Fruit fly (Drosophila melanogaster) whole organism, prepupa: ENCODE results near the gene lqf.

Experiments
- Blimp-1 ChIP-seq: fragments of 200-800 bp; sonication (Bioruptor generic); optimal IDR thresholded peaks from 3 replicates; lab custom pipeline; 2017; ENCODE audit warnings: missing biosample characterization, missing genetic modification characterization, mild to moderate bottlenecking, moderate library complexity, missing genetic modification reagents
- CG11294 ChIP-seq: fragments of 200-800 bp; sonication (Bioruptor generic); IDR thresholded peaks from 2 replicates; pipeline ENCODE4 v1.3.6; 2022; ENCODE audit warnings: missing biosample characterization, missing genetic modification characterization
- CG11762 ChIP-seq: fragments of 200-800 bp; sonication (Bioruptor generic); optimal IDR thresholded peaks from 3 replicates; lab custom pipeline; 2016; ENCODE audit warnings: missing biosample characterization, missing genetic modification characterization; ENCODE audit not compliant: insufficient read depth
- CG11902 ChIP-seq: fragments of 200-800 bp; sonication (Bioruptor generic); optimal IDR thresholded peaks from 3 replicates; lab custom pipeline; 2016; ENCODE audit warnings: missing biosample characterization, missing genetic modification characterization
- CG15336 ChIP-seq: fragments of 200-800 bp; sonication (Bioruptor generic); IDR thresholded peaks from 2 replicates; pipeline ENCODE4 v1.3.6; 2022; ENCODE audit warnings: missing biosample characterization, missing genetic modification characterization
- CG1621 ChIP-seq: fragments of 200-800 bp; sonication (Bioruptor generic); optimal IDR thresholded peaks from 3 replicates; lab custom pipeline; 2018; ENCODE audit warnings: missing biosample characterization, mild to moderate bottlenecking, missing genetic modification characterization
- CG16779 ChIP-seq: fragments of 200-800 bp; sonication (Bioruptor generic); optimal IDR thresholded peaks from 3 replicates; lab custom pipeline; 2017; ENCODE audit warnings: missing biosample characterization, mild to moderate bottlenecking, missing genetic modification characterization
- CG3032 ChIP-seq: fragments of 200-800 bp; optimal IDR thresholded peaks from 2 replicates; lab custom pipeline; 2019; ENCODE audit warnings: missing biosample characterization, mild to moderate bottlenecking, missing genetic modification characterization, moderate library complexity
- CG31627 ChIP-seq: fragments of 200-800 bp; sonication (Bioruptor generic); optimal IDR thresholded peaks from 3 replicates; lab custom pipeline; 2016; ENCODE audit warnings: missing biosample characterization, missing genetic modification characterization
- CG32006 ChIP-seq: fragments of 200-800 bp; sonication (Bioruptor generic); optimal IDR thresholded peaks from 3 replicates; lab custom pipeline; 2017; ENCODE audit warnings: missing biosample characterization, mild to moderate bottlenecking, missing genetic modification characterization
- CG34406 ChIP-seq: fragments of 200-800 bp; sonication (Bioruptor generic); optimal IDR thresholded peaks from 3 replicates; lab custom pipeline; 2016; ENCODE audit warnings: missing biosample characterization, missing genetic modification characterization
- CG6276 ChIP-seq: fragments of 200-800 bp; sonication (Bioruptor generic); optimal IDR thresholded peaks from 2 replicates; lab custom pipeline; 2017; ENCODE audit warnings: missing biosample characterization, mild to moderate bottlenecking, missing genetic modification characterization
- CG6792 ChIP-seq: fragments of 200-800 bp; sonication (Bioruptor generic); optimal IDR thresholded peaks from 3 replicates; lab custom pipeline; 2016; ENCODE audit warnings: missing biosample characterization, missing genetic modification characterization
- CG6808 ChIP-seq: fragments of 200-800 bp; sonication (Bioruptor generic); optimal IDR thresholded peaks from 3 replicates; lab custom pipeline; 2017; ENCODE audit warnings: missing biosample characterization, missing genetic modification characterization, mild to moderate bottlenecking, moderate library complexity, missing genetic modification reagents
- CG6854 ChIP-seq: fragments of 200-800 bp; sonication (Bioruptor generic); optimal IDR thresholded peaks from 2 replicates; lab custom pipeline; 2017; ENCODE audit warnings: missing biosample characterization, mild to moderate bottlenecking, missing genetic modification characterization
- CG7368 ChIP-seq: fragments of 200-800 bp; sonication (Bioruptor generic); optimal IDR thresholded peaks from 3 replicates; lab custom pipeline; 2016; ENCODE audit warnings: missing biosample characterization, missing genetic modification characterization
- CG8119 ChIP-seq: fragments of 200-800 bp; sonication (Bioruptor generic); IDR thresholded peaks from 3 replicates; pipeline ENCODE4 v1.3.6; 2022; ENCODE audit warnings: missing biosample characterization, missing genetic modification characterization
- CG9139 ChIP-seq: fragments of 200-800 bp; sonication (Bioruptor generic); optimal IDR thresholded peaks from 3 replicates; lab custom pipeline; 2017; ENCODE audit warnings: missing biosample characterization, mild to moderate bottlenecking, missing genetic modification characterization
- Eip93F ChIP-seq: fragments of 200-800 bp; sonication (Bioruptor generic); optimal IDR thresholded peaks from 2 replicates; lab custom pipeline; 2016; ENCODE audit warnings: missing biosample characterization, mild to moderate bottlenecking, missing genetic modification characterization
- Ets96B ChIP-seq: fragments of 200-800 bp; optimal IDR thresholded peaks from 2 replicates; lab custom pipeline; 2019; ENCODE audit warnings: missing biosample characterization, mild to moderate bottlenecking, missing genetic modification characterization, moderate library complexity
- Gug ChIP-seq: fragments of 200-800 bp; sonication (Bioruptor generic); IDR thresholded peaks from 2 replicates; pipeline ENCODE4 v1.3.6; 2022; ENCODE audit warnings: missing biosample characterization, missing genetic modification characterization
- Hr39 ChIP-seq: fragments of 200-800 bp; sonication (Bioruptor generic); optimal IDR thresholded peaks from 2 replicates; lab custom pipeline; 2016; ENCODE audit warnings: missing biosample characterization, missing genetic modification characterization
- Hr4 ChIP-seq: fragments of 200-800 bp; sonication (Bioruptor generic); optimal IDR thresholded peaks from 3 replicates; lab custom pipeline; 2016; ENCODE audit warnings: missing biosample characterization, missing genetic modification characterization
- Lpt ChIP-seq: fragments of 200-800 bp; sonication (Bioruptor generic); optimal IDR thresholded peaks from 3 replicates; lab custom pipeline; 2016; ENCODE audit warnings: missing biosample characterization, missing genetic modification characterization
- Met ChIP-seq: fragments of 200-800 bp; sonication (Bioruptor generic); optimal IDR thresholded peaks from 3 replicates; lab custom pipeline; 2016; ENCODE audit warnings: missing biosample characterization, missing genetic modification characterization
- OdsH ChIP-seq: fragments of 200-800 bp; sonication (Bioruptor generic); optimal IDR thresholded peaks from 3 replicates; lab custom pipeline; 2016; ENCODE audit warnings: missing biosample characterization, missing genetic modification characterization
- Sox102F ChIP-seq: fragments of 200-800 bp; sonication (Bioruptor generic); optimal IDR thresholded peaks from 2 replicates; lab custom pipeline; 2016; ENCODE audit warnings: missing biosample characterization, mild to moderate bottlenecking, missing genetic modification characterization
- Sox14 ChIP-seq: fragments of 200-800 bp; sonication (Bioruptor generic); optimal IDR thresholded peaks from 3 replicates; lab custom pipeline; 2016; ENCODE audit warnings: missing biosample characterization, missing genetic modification characterization
- Sox15 ChIP-seq: fragments of 200-800 bp; sonication (Bioruptor generic); optimal IDR thresholded peaks from 3 replicates; lab custom pipeline; 2016; ENCODE audit warnings: missing biosample characterization, missing genetic modification characterization
- achi ChIP-seq: fragments of 200-800 bp; sonication (Bioruptor generic); optimal IDR thresholded peaks from 3 replicates; lab custom pipeline; 2016; ENCODE audit warnings: missing biosample characterization, missing genetic modification characterization
- acj6 ChIP-seq: fragments of 200-800 bp; sonication (Bioruptor generic); optimal IDR thresholded peaks from 3 replicates; lab custom pipeline; 2016; ENCODE audit warnings: missing biosample characterization, missing genetic modification characterization
- dsx ChIP-seq: fragments of 200-800 bp; optimal IDR thresholded peaks from 3 replicates; lab custom pipeline; 2019; ENCODE audit warnings: missing biosample characterization, mild to moderate bottlenecking, missing genetic modification characterization, moderate library complexity; ENCODE audit not compliant: poor library complexity, severe bottlenecking
- fd59A ChIP-seq: fragments of 200-800 bp; sonication (Bioruptor generic); optimal IDR thresholded peaks from 2 replicates; lab custom pipeline; 2017; ENCODE audit warnings: missing biosample characterization, mild to moderate bottlenecking, missing genetic modification characterization, missing genetic modification reagents
- fkh ChIP-seq: fragments of 200-800 bp; sonication (Bioruptor generic); optimal IDR thresholded peaks from 3 replicates; lab custom pipeline; 2017; ENCODE audit warnings: missing biosample characterization, mild to moderate bottlenecking, missing genetic modification characterization, moderate library complexity
- net ChIP-seq: fragments of 200-800 bp; sonication (Bioruptor generic); optimal IDR thresholded peaks from 3 replicates; lab custom pipeline; 2016; ENCODE audit warnings: missing biosample characterization, missing genetic modification characterization
- pdm3 ChIP-seq: fragments of 200-800 bp; sonication (Bioruptor generic); optimal IDR thresholded peaks from 3 replicates; lab custom pipeline; 2016; ENCODE audit warnings: missing biosample characterization, missing genetic modification characterization
- salr ChIP-seq, 2 experiments: fragments of 200-800 bp; sonication (Bioruptor generic); optimal IDR thresholded peaks; 3 replicates each; lab custom pipeline; 2016 to 2018; ENCODE audit warnings: missing biosample characterization in 2 of 2, missing genetic modification characterization in 2 of 2, mild to moderate bottlenecking in 1 of 2
- ss ChIP-seq, 2 experiments: fragments of 200-800 bp; sonication (Bioruptor generic); optimal IDR thresholded peaks; 2 replicates in 1 of 2; 3 replicates in 1 of 2; lab custom pipeline; 2017 to 2018; ENCODE audit warnings: mild to moderate bottlenecking in 2 of 2, missing biosample characterization in 2 of 2, missing genetic modification characterization in 2 of 2, moderate library complexity in 1 of 2
- svp ChIP-seq: fragments of 200-800 bp; sonication (Bioruptor generic); peaks from one replicate; lab custom pipeline; 2016; ENCODE audit warnings: missing biosample characterization, missing genetic modification characterization
- topi ChIP-seq: fragments of 200-800 bp; sonication (Bioruptor generic); optimal IDR thresholded peaks from 3 replicates; lab custom pipeline; 2016; ENCODE audit warnings: missing biosample characterization, missing genetic modification characterization
- vri ChIP-seq: fragments of 200-800 bp; sonication (Bioruptor generic); optimal IDR thresholded peaks from 3 replicates; lab custom pipeline; 2016; ENCODE audit warnings: missing biosample characterization, mild to moderate bottlenecking, missing genetic modification characterization

Gene lqf

dm6 chr3L:7542357-7542756 is 13.8 kb downstream of the lqf start, which contains the start of gene CG32376:
TSS of gene CG32376 (minus strand) at chr3L:7542457.
- TF ChIP-seq CG7368 (GFP tag; lab: Kevin White, UChicago) (no peak), CG6792 (GFP tag; lab: Kevin White, UChicago) (no peak), CG6276 (GFP tag; lab: Kevin White, UChicago) (no peak), CG6854 (GFP tag; lab: Kevin White, UChicago) (no peak), CG6808 (GFP tag; lab: Kevin White, UChicago) (no peak), Ets96B (tag; lab: Kevin White, UChicago) (no peak), CG34406 (GFP tag; lab: Kevin White, UChicago) (no peak), topi (no peak), CG11902 (GFP tag; lab: Kevin White, UChicago) (no peak), dsx (no peak), Sox14 (GFP tag; lab: Kevin White, UChicago) (no peak), CG11762 (GFP tag; lab: Kevin White, UChicago) (no peak), fd59A (GFP tag; lab: Kevin White, UChicago) (no peak), CG8119 (GFP tag; lab: Robert Waterston, UW) (no peak), salr (GFP tag; optimal IDR thresholded peaks at IDR 0.05; lab: Kevin White, UChicago) (no peak), CG9139 (GFP tag; lab: Kevin White, UChicago) (no peak)

- TF ChIP-seq Met (GFP tag; lab: Kevin White, UChicago) = no peak
- TF ChIP-seq CG15336 = 0 out of 2 replicates have a peak, but pooled peaks have one; percentile 25
- TF ChIP-seq CG32006 = peak; percentile 61
- TF ChIP-seq Hr4 (GFP tag; lab: Kevin White, UChicago) = peak; percentile 59
- no peak for TF ChIP-seq CG16779 (tag; lab: Kevin White, UChicago)
- peak; percentile 14 for TF ChIP-seq CG6276 (GFP tag; lab: Kevin White, UChicago)
- TF ChIP-seq ss (GFP tag; optimal IDR thresholded peaks at IDR 0.05; lab: Kevin White, UChicago) = no peak
- no peak for TF ChIP-seq CG7368 (GFP tag; lab: Kevin White, UChicago)
- no peak for TF ChIP-seq Sox14 (GFP tag; lab: Kevin White, UChicago)
- TF ChIP-seq, all 60 proteins: peak for 4
These were observed 16.1 kb downstream of the lqf start for dm6 chr3L:7544639-7545183.

- no peak for TF ChIP-seq dsx
- no peak for TF ChIP-seq fkh (GFP tag; lab: Kevin White, UChicago)
- peak; percentile 30 for TF ChIP-seq Sox102F (GFP tag; lab: Kevin White, UChicago)
- no peak for TF ChIP-seq CG11762 (GFP tag; lab: Kevin White, UChicago)
- TF ChIP-seq Hr39 (GFP tag; lab: Kevin White, UChicago) = no peak
- no peak for TF ChIP-seq Hr4 (GFP tag; lab: Kevin White, UChicago)
- TF ChIP-seq CG1621 (tag; lab: Kevin White, UChicago) = no peak
- TF ChIP-seq pdm3 = no peak
- TF ChIP-seq CG11294 (GFP tag; lab: Robert Waterston, UW) = no peak
- no peak for TF ChIP-seq OdsH (GFP tag; lab: Kevin White, UChicago)
- no peak for TF ChIP-seq CG15336
- TF ChIP-seq CG6854 (GFP tag; lab: Kevin White, UChicago) = no peak
- TF ChIP-seq Blimp-1 = peak; percentile 93
These were observed 17.0 kb downstream of the lqf start for dm6 chr3L:7545562-7545961.

- TF ChIP-seq CG6276 (GFP tag; lab: Kevin White, UChicago) (peak; percentile 41), CG6808 (GFP tag; lab: Kevin White, UChicago) (no peak), CG32006 (peak; percentile 63), CG11294 (GFP tag; lab: Robert Waterston, UW) (no peak), CG7368 (GFP tag; lab: Kevin White, UChicago) (peak; percentile 23), Lpt (GFP tag; lab: Kevin White, UChicago) (peak; percentile 32), CG9139 (GFP tag; lab: Kevin White, UChicago) (no peak), CG31627 (GFP tag; lab: Kevin White, UChicago) (no peak), achi (GFP tag; lab: Kevin White, UChicago) (peak; percentile 31), CG3032 (tag; lab: Kevin White, UChicago) (no peak), Ets96B (tag; lab: Kevin White, UChicago) (no peak), CG11762 (GFP tag; lab: Kevin White, UChicago) (peak; percentile 12), Gug (peak; percentile 41; the same call in 1 of the 2 replicates), Eip93F (GFP tag; lab: Kevin White, UChicago) (no peak), CG15336 (peak; percentile 52), Sox15 (peak; percentile 6), vri (GFP tag; lab: Kevin White, UChicago) (no peak), CG11902 (GFP tag; lab: Kevin White, UChicago) (no peak), acj6 (peak; percentile 31), CG8119 (GFP tag; lab: Robert Waterston, UW) (peak; percentile 60; the same call in 2 of the 3 replicates), pdm3 (peak; percentile 40), OdsH (GFP tag; lab: Kevin White, UChicago) (peak; percentile 23), CG6792 (GFP tag; lab: Kevin White, UChicago) (peak; percentile 11), svp (GFP tag; lab: Kevin White, UChicago) (peak; percentile 72), CG34406 (GFP tag; lab: Kevin White, UChicago) (peak; percentile 32), net (GFP tag; lab: Kevin White, UChicago) (peak; percentile 36)
These were observed 21.6 kb downstream of the lqf start for dm6 chr3L:7550225-7550624.
